Fruit fly (Drosophila melanogaster): ENCODE measurements around the gene RpL7-like.

Gene RpL7-like

DNA sequence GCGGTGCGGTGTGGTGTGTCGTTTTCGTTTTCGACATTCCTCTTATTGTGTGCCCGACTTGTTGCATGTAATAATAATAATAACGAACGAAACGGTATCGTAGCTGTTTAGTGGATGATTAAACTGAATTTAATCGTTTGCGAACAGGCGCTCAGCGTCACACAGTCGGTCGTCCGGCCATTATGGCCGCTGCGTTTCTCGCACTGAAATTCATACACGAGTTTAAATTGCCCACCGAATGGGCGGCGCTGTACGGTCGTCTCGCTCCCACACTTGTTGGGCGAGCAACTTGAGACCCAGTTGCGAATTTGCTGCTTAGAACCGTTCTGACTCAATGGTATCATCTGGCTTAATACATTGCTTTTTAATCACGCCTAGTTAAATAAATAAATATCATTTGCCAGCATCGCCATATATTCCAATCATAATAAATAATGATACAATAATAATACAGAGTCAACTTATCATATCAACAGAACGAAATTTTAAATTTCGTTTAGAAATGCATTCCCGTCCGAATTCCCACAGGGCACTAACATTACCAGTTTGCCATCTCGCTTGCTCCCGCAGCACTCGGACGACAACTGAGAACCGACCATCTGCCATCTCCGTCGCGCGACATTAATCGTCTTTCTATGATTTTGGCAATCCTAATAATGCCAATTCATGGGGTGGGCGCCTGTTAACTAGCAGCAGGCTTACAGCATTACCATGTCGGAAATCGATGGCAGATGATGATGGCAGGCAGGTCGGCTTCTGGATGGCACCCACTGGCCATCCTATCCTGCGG lies 45.1 kb upstream of the RpL7-like start (continued):
- TF ChIP-seq CG17568 (GFP tag; optimal IDR thresholded peaks at IDR 0.05) (peak; percentile 68), CG15269 (tag; optimal IDR thresholded peaks at IDR 0.05) (peak; percentile 95), CG6689 (GFP tag; IDR thresholded peaks at IDR 0.05) (no peak), fd3F (GFP tag; optimal IDR thresholded peaks at IDR 0.05) (peak; percentile 92), CG1647 (GFP tag; optimal IDR thresholded peaks at IDR 0.05) (peak; percentile 80), CG11085 (GFP tag; IDR thresholded peaks at IDR 0.05) (no peak), Poxn (GFP tag; IDR thresholded peaks at IDR 0.05) (no peak), dmrt11E (tag; optimal IDR thresholded peaks at IDR 0.05) (peak; percentile 90), CG11093 (GFP tag; IDR thresholded peaks at IDR 0.05) (peak; percentile 90), MESR4 (GFP tag; optimal IDR thresholded peaks at IDR 0.05) (peak; percentile 1), Sry-β (GFP tag; optimal IDR thresholded peaks at IDR 0.05) (no peak), Lim3 (GFP tag; IDR thresholded peaks at IDR 0.05) (no peak), Sin3A (optimal IDR thresholded peaks at IDR 0.05) (no peak), CG9797 (GFP tag; optimal IDR thresholded peaks at IDR 0.05) (peak; percentile 13), CG11247 (GFP tag; IDR thresholded peaks at IDR 0.05) (no peak), maf-S (GFP tag; optimal IDR thresholded peaks at IDR 0.05) (peak; percentile 63), YL-1 (GFP tag; optimal IDR thresholded peaks at IDR 0.05) (peak; percentile 77), HmgD (GFP tag; optimal IDR thresholded peaks at IDR 0.05) (no peak), vfl (GFP tag; optimal IDR thresholded peaks at IDR 0.05) (peak; percentile 84), corto (GFP tag; optimal IDR thresholded peaks at IDR 0.05) (no peak), Side (GFP tag; optimal IDR thresholded peaks at IDR 0.05) (peak; percentile 29), repo (GFP tag; optimal IDR thresholded peaks at IDR 0.05) (peak; percentile 4), CG6765 (GFP tag; optimal IDR thresholded peaks at IDR 0.05) (peak; percentile 87), slou (GFP tag; optimal IDR thresholded peaks at IDR 0.05) (peak; percentile 85), lola (GFP tag; optimal IDR thresholded peaks at IDR 0.05) (peak in 1 of 3 experiments; percentile 92), ewg (GFP tag; optimal IDR thresholded peaks at IDR 0.05) (peak; percentile 80), gem (tag; optimal IDR thresholded peaks at IDR 0.05) (peak; percentile 96), salm (tag; optimal IDR thresholded peaks at IDR 0.05) (peak; percentile 73), Atf-2 (GFP tag; optimal IDR thresholded peaks at IDR 0.05) (peak; percentile 47), schlank (tag; optimal IDR thresholded peaks at IDR 0.05) (peak; percentile 89), cas (GFP tag; IDR thresholded peaks at IDR 0.05) (no peak), lbe (GFP tag; optimal IDR thresholded peaks at IDR 0.05) (peak; percentile 63), CG7372 (GFP tag; IDR thresholded peaks at IDR 0.05) (no peak), bsh (GFP tag; optimal IDR thresholded peaks at IDR 0.05) (peak; percentile 55 to 90), Taf1 (GFP tag; IDR thresholded peaks at IDR 0.05) (no peak), zfh1 (GFP tag; IDR thresholded peaks at IDR 0.05) (no peak), CG13894 (tag; optimal IDR thresholded peaks at IDR 0.05) (peak; percentile 88), CG10147 (GFP tag; optimal IDR thresholded peaks at IDR 0.05) (peak; percentile 94), HHEX (GFP tag; optimal IDR thresholded peaks at IDR 0.05) (peak; percentile 89), ham (GFP tag; IDR thresholded peaks at IDR 0.05) (no peak), tna (GFP tag; IDR thresholded peaks at IDR 0.05; ENCODE audit: partially characterized antibody) (no peak), CG1529 (GFP tag; optimal IDR thresholded peaks at IDR 0.05) (peak; percentile 77), lab (GFP tag; optimal IDR thresholded peaks at IDR 0.05) (peak; percentile 94), odd (GFP tag; optimal IDR thresholded peaks at IDR 0.05) (peak; percentile 50), ato (GFP tag; IDR thresholded peaks at IDR 0.05; ENCODE audit: partially characterized antibody) (no peak), crc (GFP tag; optimal IDR thresholded peaks at IDR 0.05) (peak; percentile 70), hb (GFP tag; IDR thresholded peaks at IDR 0.05; ENCODE audit: partially characterized antibody) (no peak), CG13287 (GFP tag; IDR thresholded peaks at IDR 0.05; ENCODE audit: partially characterized antibody) (no peak), CG4707 (GFP tag; optimal IDR thresholded peaks at IDR 0.05) (no peak)

Measured in whole organism, embryonic.